Worm (Caenorhabditis elegans) whole organism, early embryonic: ENCODE measurements around the gene C04G6.13.

Experiments used
- B0310.2 ChIP-seq: sonication (generic microtip); optimal IDR thresholded peaks from 2 replicates; lab custom pipeline; 2016; ENCODE audit warnings: mild to moderate bottlenecking, missing genetic modification characterization, missing compliant biosample characterization
- F13C5.2 ChIP-seq: sonication (generic microtip); optimal IDR thresholded peaks from 2 replicates; lab custom pipeline; 2017; ENCODE audit warnings: mild to moderate bottlenecking, missing genetic modification characterization, inconsistent platforms, missing compliant biosample characterization
- aly-1 ChIP-seq: sonication (generic microtip); optimal IDR thresholded peaks from 2 replicates; lab custom pipeline; 2016; ENCODE audit warnings: missing genetic modification characterization, missing compliant biosample characterization
- ama-1 ChIP-seq: fragments of 150-350 bp; optimal IDR thresholded peaks from 2 replicates; lab custom pipeline; 2014
- ceh-13 ChIP-seq: fragments of 200-800 bp; sonication (Bioruptor generic); optimal IDR thresholded peaks from 2 replicates; lab custom pipeline; 2018; ENCODE audit warnings: mild to moderate bottlenecking, missing genetic modification characterization, missing compliant biosample characterization
- ceh-36 ChIP-seq: sonication (generic microtip); optimal IDR thresholded peaks from 2 replicates; lab custom pipeline; 2016; ENCODE audit warnings: missing genetic modification characterization, inconsistent platforms, missing compliant biosample characterization
- ets-7 ChIP-seq: sonication (generic microtip); optimal IDR thresholded peaks from 2 replicates; lab custom pipeline; 2016; ENCODE audit warnings: missing genotype, missing genetic modification characterization, missing compliant biosample characterization
- flt-1 ChIP-seq: fragments of 200-800 bp; sonication (Bioruptor generic); IDR thresholded peaks from 2 replicates; pipeline ENCODE4 v1.3.6; 2022; ENCODE audit warnings: missing genetic modification characterization, missing compliant biosample characterization
- hmbx-1 ChIP-seq: sonication (generic microtip); optimal IDR thresholded peaks from 2 replicates; lab custom pipeline; 2016; ENCODE audit warnings: mild to moderate bottlenecking, missing genetic modification characterization, missing compliant biosample characterization
- hmg-4 ChIP-seq: fragments of 200-800 bp; sonication (Bioruptor generic); optimal IDR thresholded peaks from 2 replicates; lab custom pipeline; 2018; ENCODE audit warnings: mild to moderate bottlenecking, missing genetic modification characterization, missing compliant biosample characterization
- hnd-1 ChIP-seq: sonication (generic microtip); optimal IDR thresholded peaks from 2 replicates; lab custom pipeline; 2016; ENCODE audit warnings: missing genetic modification characterization, missing compliant biosample characterization
- pes-1 ChIP-seq: fragments of 200-800 bp; sonication (Bioruptor generic); IDR thresholded peaks from 2 replicates; pipeline ENCODE4 v1.3.6; 2022; ENCODE audit warnings: missing genetic modification reagents, missing genetic modification characterization, missing compliant biosample characterization
- scrt-1 ChIP-seq: fragments of 200-800 bp; sonication (Bioruptor generic); IDR thresholded peaks from 2 replicates; pipeline ENCODE4 v1.3.6; 2022; ENCODE audit warnings: missing genetic modification characterization, missing compliant biosample characterization
- sea-1 ChIP-seq: fragments of 200-800 bp; sonication (Bioruptor generic); conservative IDR thresholded peaks from 2 replicates; pipeline ENCODE4 v1.3.6; 2022; ENCODE audit warnings: missing genetic modification characterization, missing compliant biosample characterization
- tbx-11 ChIP-seq: fragments of 200-800 bp; sonication (Bioruptor generic); IDR thresholded peaks from 2 replicates; pipeline ENCODE4 v1.3.6; 2022; ENCODE audit warnings: missing genetic modification characterization, missing compliant biosample characterization
- tbx-37 ChIP-seq: fragments of 200-800 bp; sonication (Bioruptor generic); conservative IDR thresholded peaks from 2 replicates; pipeline ENCODE4 v1.3.6; 2022; ENCODE audit warnings: missing genetic modification reagents, missing genetic modification characterization, missing compliant biosample characterization
- tra-4 ChIP-seq: sonication (generic microtip); optimal IDR thresholded peaks from 2 replicates; lab custom pipeline; 2017; ENCODE audit warnings: missing genetic modification characterization, missing compliant biosample characterization

C04G6.13 gene

ce11 chrII:5055129-5055666 is 38.8 kb upstream of the C04G6.13 start, which contains the start of the genes ify-1 and rpl-22:
Gene ify-1, minus strand, starts transcription at chrII:5055179.
Gene rpl-22, plus strand, starts transcription at chrII:5055616.
- peak; percentile 83 for TF ChIP-seq F13C5.2 (tag; lab: Kevin White, UChicago)
- TF ChIP-seq tbx-11 (GFP tag; lab: Robert Waterston, UW), result no peak
- no peak for TF ChIP-seq ceh-36
- no peak for TF ChIP-seq ets-7 (tag; lab: Kevin White, UChicago)
- no peak for TF ChIP-seq tra-4
- TF ChIP-seq flt-1 (GFP tag; lab: Robert Waterston, UW), result peak; percentile 69; the same call in 1 of the 2 replicates
- TF ChIP-seq tbx-37 (GFP tag; lab: Robert Waterston, UW), result peak; percentile 56; the same call in 1 of the 2 replicates
- TF ChIP-seq B0310.2, result no peak
- peak; percentile 65 for TF ChIP-seq hmg-4 (GFP tag; lab: Kevin White, UChicago)
- TF ChIP-seq scrt-1 (GFP tag; lab: Robert Waterston, UW), result no peak; the same call in 1 of the 2 replicates

- no peak for TF ChIP-seq pes-1 (GFP tag; lab: Robert Waterston, UW)
- TF ChIP-seq ceh-13 (GFP tag; lab: Kevin White, UChicago), result no peak
Observed at ce11 chrII:5056254-5056653, 37.8 kb upstream of the C04G6.13 start.

DNA sequence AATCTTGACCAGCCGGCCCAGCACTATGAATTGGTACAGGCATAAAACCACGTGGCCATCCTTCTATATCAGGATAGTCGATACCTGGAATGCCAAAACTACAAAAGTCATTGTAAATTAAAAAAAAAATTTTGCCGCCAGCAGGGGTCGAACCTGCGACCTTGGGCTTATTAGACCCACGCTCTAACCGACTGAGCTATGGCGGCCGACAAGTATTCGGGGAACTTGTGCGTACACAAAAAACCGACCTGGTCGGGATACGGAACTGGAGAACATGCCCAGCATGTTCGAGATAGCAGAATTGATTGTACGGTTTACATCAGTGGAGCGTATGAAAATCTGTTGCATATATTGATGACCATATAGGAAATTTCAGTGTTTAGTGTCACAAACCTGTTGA is 36.7 kb upstream of the C04G6.13 start:
- TF ChIP-seq hnd-1 (tag; lab: Kevin White, UChicago), result no peak
- no peak for TF ChIP-seq tra-4
- peak; percentile 24 for TF ChIP-seq B0310.2
- TF ChIP-seq hmg-4 (GFP tag; lab: Kevin White, UChicago), result peak; percentile 51
- TF ChIP-seq ceh-13 (GFP tag; lab: Kevin White, UChicago), result peak; percentile 53
- TF ChIP-seq sea-1 (GFP tag; lab: Robert Waterston, UW), result 0 out of 2 replicates have a peak, but pooled peaks have one; percentile 63
- peak; percentile 86 for TF ChIP-seq pes-1 (GFP tag; lab: Robert Waterston, UW)
- no peak for TF ChIP-seq F13C5.2 (tag; lab: Kevin White, UChicago)
- peak; percentile 72 for TF ChIP-seq flt-1 (GFP tag; lab: Robert Waterston, UW)
- TF ChIP-seq aly-1 (tag; lab: Kevin White, UChicago), result no peak
- no peak for TF ChIP-seq ets-7 (tag; lab: Kevin White, UChicago)
- no peak for TF ChIP-seq hmbx-1 (tag; lab: Kevin White, UChicago)
- no peak for TF ChIP-seq ama-1 (lab: Kevin White, UChicago)
- TF ChIP-seq ceh-36, result peak; percentile 54
- no peak; the same call in 1 of the 2 replicates for TF ChIP-seq tbx-37 (GFP tag; lab: Robert Waterston, UW)
- TF ChIP-seq tbx-11 (GFP tag; lab: Robert Waterston, UW), result 0 out of 2 replicates have a peak, but pooled peaks have one; percentile 28
- TF ChIP-seq scrt-1 (GFP tag; lab: Robert Waterston, UW), result peak; percentile 72

DNA sequence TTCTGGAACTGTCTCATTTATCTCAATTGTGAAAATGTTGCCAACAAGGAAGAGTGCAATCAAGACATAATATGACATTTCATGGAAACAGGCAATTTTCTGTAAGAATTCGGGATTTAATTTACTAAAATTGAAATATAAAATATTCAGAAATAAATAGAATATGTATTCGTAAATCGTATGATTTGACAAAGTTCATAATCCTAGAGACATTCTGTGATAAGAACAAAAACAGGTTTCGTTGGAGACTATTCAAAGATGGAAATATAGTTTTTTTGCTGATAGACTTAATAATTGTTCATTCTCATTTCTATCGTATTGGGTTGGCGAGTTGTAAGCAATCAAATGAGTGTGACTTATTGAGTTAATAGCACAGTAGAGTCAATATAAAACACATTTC is 36.0 kb upstream of the C04G6.13 start, which contains the start of gene C27A2.12:
TSS of gene C27A2.12 (minus strand) at position 101 of the 400 bp plus-strand sequence.
- TF ChIP-seq B0310.2, result no peak
- no peak for TF ChIP-seq flt-1 (GFP tag; lab: Robert Waterston, UW)
- TF ChIP-seq tbx-11 (GFP tag; lab: Robert Waterston, UW), result no peak
- TF ChIP-seq hmbx-1 (tag; lab: Kevin White, UChicago), result no peak
- no peak for TF ChIP-seq tra-4
- TF ChIP-seq hnd-1 (tag; lab: Kevin White, UChicago), result no peak
- TF ChIP-seq hmg-4 (GFP tag; lab: Kevin White, UChicago), result no peak
- no peak for TF ChIP-seq sea-1 (GFP tag; lab: Robert Waterston, UW)
- TF ChIP-seq ceh-13 (GFP tag; lab: Kevin White, UChicago), result no peak
- no peak for TF ChIP-seq ama-1 (lab: Kevin White, UChicago)
- no peak for TF ChIP-seq scrt-1 (GFP tag; lab: Robert Waterston, UW)
- TF ChIP-seq ceh-36, result no peak
- no peak for TF ChIP-seq tbx-37 (GFP tag; lab: Robert Waterston, UW)
- TF ChIP-seq aly-1 (tag; lab: Kevin White, UChicago), result no peak
- TF ChIP-seq pes-1 (GFP tag; lab: Robert Waterston, UW), result no peak

DNA sequence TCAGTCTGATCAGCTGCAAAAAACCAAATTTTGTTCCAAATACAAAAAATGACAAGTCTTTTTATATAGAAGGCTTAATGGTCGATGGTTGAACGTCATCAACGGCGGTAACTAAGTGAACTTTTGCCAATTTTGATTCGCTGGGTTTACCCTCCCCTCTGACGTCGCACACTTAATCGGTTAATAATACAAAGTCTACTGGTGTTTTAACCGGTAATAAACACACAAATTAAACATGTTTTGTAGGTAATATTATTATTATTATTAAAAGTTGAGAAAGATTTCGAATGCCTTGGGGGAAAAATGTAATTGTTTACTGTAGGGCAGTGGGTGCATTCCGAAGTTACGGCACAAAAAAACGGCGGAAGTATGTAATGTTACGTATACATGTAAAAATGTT is 33.3 kb upstream of the C04G6.13 start, which contains the start of gene pho-12:
TSS of gene pho-12 (minus strand) at position 101 of the 400 bp plus-strand sequence.
- TF ChIP-seq ceh-13 (GFP tag; lab: Kevin White, UChicago), result no peak
- TF ChIP-seq tra-4, result no peak
- no peak for TF ChIP-seq tbx-11 (GFP tag; lab: Robert Waterston, UW)
- no peak for TF ChIP-seq aly-1 (tag; lab: Kevin White, UChicago)
- no peak for TF ChIP-seq hmbx-1 (tag; lab: Kevin White, UChicago)
- no peak for TF ChIP-seq hnd-1 (tag; lab: Kevin White, UChicago)
- no peak for TF ChIP-seq scrt-1 (GFP tag; lab: Robert Waterston, UW)
- no peak for TF ChIP-seq ceh-36
- no peak for TF ChIP-seq hmg-4 (GFP tag; lab: Kevin White, UChicago)
- no peak for TF ChIP-seq sea-1 (GFP tag; lab: Robert Waterston, UW)
- TF ChIP-seq B0310.2, result no peak
- no peak for TF ChIP-seq pes-1 (GFP tag; lab: Robert Waterston, UW)
- no peak for TF ChIP-seq ama-1 (lab: Kevin White, UChicago)

DNA sequence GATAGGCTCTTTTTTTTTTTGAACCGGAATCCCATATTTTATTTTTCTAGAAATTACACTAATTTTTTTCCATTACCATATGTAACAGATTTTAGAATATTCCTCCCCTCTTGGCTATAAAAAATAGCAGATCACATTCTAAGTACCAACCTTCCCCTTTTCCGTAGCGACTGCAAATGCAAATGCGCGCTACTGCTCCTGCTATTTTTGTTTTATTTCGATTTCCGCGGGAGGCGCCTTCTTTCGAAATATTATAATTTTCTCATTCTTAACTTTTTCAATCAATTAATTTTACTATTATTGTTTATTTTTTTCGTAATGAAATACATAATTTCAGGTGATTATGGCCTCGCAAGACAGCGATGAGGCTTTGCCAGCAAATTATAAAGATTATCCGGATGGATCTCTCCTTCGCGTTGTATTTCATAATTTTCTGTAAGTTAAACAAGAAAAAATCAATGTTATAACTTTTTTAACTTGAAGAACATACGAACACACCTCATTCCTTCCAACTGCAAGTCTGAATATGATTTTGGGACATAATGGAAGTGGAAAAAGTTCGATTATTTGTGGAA is 32.2 kb upstream of the C04G6.13 start, which contains the start of gene smc-5:
TSS of gene smc-5 (plus strand) at position 332 of the 575 bp plus-strand sequence.
- no peak for TF ChIP-seq sea-1 (GFP tag; lab: Robert Waterston, UW)
- peak; percentile 43 for TF ChIP-seq F13C5.2 (tag; lab: Kevin White, UChicago)
- TF ChIP-seq pes-1 (GFP tag; lab: Robert Waterston, UW), result peak; percentile 46; the same call in 1 of the 2 replicates
- TF ChIP-seq scrt-1 (GFP tag; lab: Robert Waterston, UW), result no peak
- no peak for TF ChIP-seq B0310.2
- no peak for TF ChIP-seq ets-7 (tag; lab: Kevin White, UChicago)

DNA sequence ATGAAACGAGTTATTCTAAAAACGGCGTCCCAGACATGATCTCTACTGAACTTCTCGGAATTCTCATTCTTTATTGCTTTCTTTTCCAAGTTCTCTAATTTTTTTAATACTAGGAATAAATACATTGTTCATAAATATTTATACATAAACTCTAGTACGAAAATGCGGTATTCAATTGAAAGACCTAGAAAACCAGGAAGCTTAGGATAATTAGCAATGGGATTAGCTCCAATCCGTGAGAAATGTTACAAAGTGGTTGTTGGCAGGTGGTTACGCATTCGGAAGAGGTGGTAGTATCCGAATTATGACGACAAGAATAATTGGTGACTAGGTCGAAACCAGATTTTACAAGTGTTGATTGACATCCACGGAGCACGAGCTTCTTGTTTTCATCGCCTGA is 27.1 kb upstream of the C04G6.13 start:
- TF ChIP-seq F13C5.2 (tag; lab: Kevin White, UChicago), result no peak
- TF ChIP-seq aly-1 (tag; lab: Kevin White, UChicago), result no peak
- TF ChIP-seq ets-7 (tag; lab: Kevin White, UChicago), result no peak
- TF ChIP-seq hmg-4 (GFP tag; lab: Kevin White, UChicago), result no peak
- no peak for TF ChIP-seq sea-1 (GFP tag; lab: Robert Waterston, UW)
- TF ChIP-seq B0310.2, result no peak
- no peak for TF ChIP-seq ama-1 (lab: Kevin White, UChicago)
- TF ChIP-seq tbx-37 (GFP tag; lab: Robert Waterston, UW), result no peak
- TF ChIP-seq scrt-1 (GFP tag; lab: Robert Waterston, UW), result no peak
- TF ChIP-seq pes-1 (GFP tag; lab: Robert Waterston, UW), result no peak
- TF ChIP-seq tbx-11 (GFP tag; lab: Robert Waterston, UW), result no peak
